Worm (Caenorhabditis elegans): Measurements from ENCODE around the gene gspd-1.

Gene gspd-1

DNA sequence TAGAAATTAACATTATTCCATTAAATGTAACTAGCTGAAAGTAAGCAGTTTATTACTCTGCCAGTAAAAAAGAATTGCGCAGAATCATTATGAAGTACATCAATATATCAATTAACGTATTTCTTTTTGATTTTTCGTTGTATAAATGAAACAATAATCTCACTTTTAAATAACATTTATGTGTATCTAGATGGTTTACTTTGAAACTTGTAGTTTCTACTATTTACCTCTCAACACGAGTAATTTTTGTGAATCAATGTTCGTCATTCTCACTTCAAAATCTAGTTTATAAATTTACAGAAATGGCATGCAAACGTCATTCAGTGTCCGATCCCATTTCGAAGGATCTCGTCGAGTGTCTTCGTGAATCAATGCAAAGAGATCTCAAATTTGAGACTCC is at the start of gene gspd-1:
Gene gspd-1 (plus strand): TSS at position 301 of the 400 bp plus-strand sequence.
- TF ChIP-seq ama-1 (optimal IDR thresholded peaks at IDR 0.05) (no peak), pes-1 (GFP tag; IDR thresholded peaks at IDR 0.05) (no peak), tbx-37 (GFP tag; conservative IDR thresholded peaks at IDR 0.05) (no peak), F13C5.2 (tag; optimal IDR thresholded peaks at IDR 0.05) (no peak), scrt-1 (GFP tag; IDR thresholded peaks at IDR 0.05) (no peak), hmbx-1 (tag; optimal IDR thresholded peaks at IDR 0.05) (no peak), hmg-4 (GFP tag; optimal IDR thresholded peaks at IDR 0.05) (no peak), ets-7 (tag; optimal IDR thresholded peaks at IDR 0.05) (no peak), ceh-13 (GFP tag; optimal IDR thresholded peaks at IDR 0.05) (no peak), ceh-36 (tag; optimal IDR thresholded peaks at IDR 0.05) (no peak), hnd-1 (tag; optimal IDR thresholded peaks at IDR 0.05) (no peak), tra-4 (tag; optimal IDR thresholded peaks at IDR 0.05) (no peak)

DNA sequence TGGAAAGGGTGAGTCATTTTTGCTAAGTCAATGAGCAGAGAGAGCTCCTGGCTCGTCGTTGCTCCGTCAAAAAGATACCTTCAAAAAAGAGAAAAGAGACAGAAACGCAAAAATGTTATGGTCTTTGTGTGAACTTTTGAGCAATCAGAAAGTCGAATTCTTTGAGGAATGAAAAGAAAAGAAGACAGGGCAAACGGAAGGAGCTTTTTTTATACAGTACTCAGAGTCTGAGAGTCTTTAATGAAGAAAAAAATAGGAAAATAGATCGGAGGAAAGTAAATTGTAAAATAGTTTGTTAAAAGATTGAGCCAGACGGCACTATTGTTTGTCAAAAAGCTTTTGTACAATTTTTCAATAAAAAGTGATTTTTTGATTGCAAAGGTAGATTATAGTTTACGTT is 47.7 kb upstream of the gspd-1 start:
- TF ChIP-seq sea-1 (GFP tag; conservative IDR thresholded peaks at IDR 0.05) (no peak), hmbx-1 (tag; optimal IDR thresholded peaks at IDR 0.05) (no peak), pes-1 (GFP tag; IDR thresholded peaks at IDR 0.05) (no peak), tbx-11 (GFP tag; IDR thresholded peaks at IDR 0.05) (no peak), hmg-4 (GFP tag; optimal IDR thresholded peaks at IDR 0.05) (no peak), flt-1 (GFP tag; IDR thresholded peaks at IDR 0.05) (no peak), aly-1 (tag; optimal IDR thresholded peaks at IDR 0.05) (no peak), ets-7 (tag; optimal IDR thresholded peaks at IDR 0.05) (no peak), ceh-13 (GFP tag; optimal IDR thresholded peaks at IDR 0.05) (no peak)

DNA sequence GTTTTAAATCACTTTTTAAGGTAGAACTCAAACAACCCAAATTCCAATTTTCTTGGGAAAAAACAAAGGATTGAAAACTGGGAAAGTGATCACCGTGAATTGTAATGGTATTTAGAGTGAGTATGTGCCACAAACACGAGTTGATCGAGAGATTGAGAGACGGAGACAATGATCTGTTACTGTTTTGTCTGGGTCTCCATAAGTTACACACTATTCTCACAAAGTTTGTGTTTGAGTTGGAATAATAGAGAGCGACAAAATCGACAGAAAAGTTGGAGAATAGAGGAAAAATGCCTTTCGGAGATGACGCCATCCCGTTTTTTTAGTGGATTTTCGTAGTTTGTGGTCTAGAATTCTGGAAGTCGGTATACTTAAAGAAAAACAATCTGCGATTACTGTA is 46.0 kb upstream of the gspd-1 start, which contains the start of gene nhr-7:
Gene nhr-7 (minus strand): TSS at position 101 of the 400 bp plus-strand sequence.
- TF ChIP-seq hmbx-1 (tag; optimal IDR thresholded peaks at IDR 0.05) (no peak), tbx-37 (GFP tag; conservative IDR thresholded peaks at IDR 0.05) (no peak), hnd-1 (tag; optimal IDR thresholded peaks at IDR 0.05) (no peak), B0310.2 (tag; optimal IDR thresholded peaks at IDR 0.05) (no peak), tbx-11 (GFP tag; IDR thresholded peaks at IDR 0.05) (no peak), tra-4 (tag; optimal IDR thresholded peaks at IDR 0.05) (no peak), scrt-1 (GFP tag; IDR thresholded peaks at IDR 0.05) (no peak), sea-1 (GFP tag; conservative IDR thresholded peaks at IDR 0.05) (no peak), aly-1 (tag; optimal IDR thresholded peaks at IDR 0.05) (no peak), pes-1 (GFP tag; IDR thresholded peaks at IDR 0.05) (no peak), hmg-4 (GFP tag; optimal IDR thresholded peaks at IDR 0.05) (no peak), ceh-13 (GFP tag; optimal IDR thresholded peaks at IDR 0.05) (no peak), ama-1 (optimal IDR thresholded peaks at IDR 0.05) (no peak)

DNA sequence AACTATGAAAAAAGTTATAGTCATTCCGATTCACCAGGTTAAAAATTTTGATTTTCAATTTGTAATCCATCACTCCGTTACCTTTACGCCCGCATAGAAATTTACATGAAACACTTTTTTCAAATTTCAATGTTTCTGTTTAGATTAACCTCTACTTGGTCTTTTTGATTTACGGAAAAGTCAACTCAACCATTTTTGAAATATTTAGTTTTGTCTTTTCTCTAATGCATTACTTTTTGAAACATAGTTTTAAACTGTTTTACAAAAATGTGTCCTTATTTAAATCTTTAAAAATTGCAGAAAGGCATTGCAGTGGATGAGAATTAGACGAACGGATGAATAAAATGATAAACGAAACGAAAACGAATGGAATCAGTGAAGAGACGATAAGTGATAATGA is 44.1 kb upstream of the gspd-1 start, which contains the start of gene gtl-2:
Gene gtl-2 (plus strand): TSS at position 301 of the 400 bp plus-strand sequence.
- no peak for TF ChIP-seq sea-1 (GFP tag; conservative IDR thresholded peaks at IDR 0.05)
- no peak for TF ChIP-seq B0310.2 (tag; optimal IDR thresholded peaks at IDR 0.05)
- no peak for TF ChIP-seq tra-4 (tag; optimal IDR thresholded peaks at IDR 0.05)
- no peak for TF ChIP-seq hnd-1 (tag; optimal IDR thresholded peaks at IDR 0.05)
- TF ChIP-seq aly-1 (tag; optimal IDR thresholded peaks at IDR 0.05): no peak
- TF ChIP-seq F13C5.2 (tag; optimal IDR thresholded peaks at IDR 0.05): no peak
- no peak for TF ChIP-seq ets-7 (tag; optimal IDR thresholded peaks at IDR 0.05)
- TF ChIP-seq ama-1 (optimal IDR thresholded peaks at IDR 0.05): no peak
- no peak for TF ChIP-seq tbx-11 (GFP tag; IDR thresholded peaks at IDR 0.05)
- no peak for TF ChIP-seq ceh-13 (GFP tag; optimal IDR thresholded peaks at IDR 0.05)
- TF ChIP-seq hmbx-1 (tag; optimal IDR thresholded peaks at IDR 0.05): no peak
- TF ChIP-seq ceh-36 (tag; optimal IDR thresholded peaks at IDR 0.05): no peak
- no peak for TF ChIP-seq scrt-1 (GFP tag; IDR thresholded peaks at IDR 0.05)
- TF ChIP-seq hmg-4 (GFP tag; optimal IDR thresholded peaks at IDR 0.05): no peak
- TF ChIP-seq pes-1 (GFP tag; IDR thresholded peaks at IDR 0.05): no peak
- no peak for TF ChIP-seq tbx-37 (GFP tag; conservative IDR thresholded peaks at IDR 0.05)
- no peak for TF ChIP-seq flt-1 (GFP tag; IDR thresholded peaks at IDR 0.05)

DNA sequence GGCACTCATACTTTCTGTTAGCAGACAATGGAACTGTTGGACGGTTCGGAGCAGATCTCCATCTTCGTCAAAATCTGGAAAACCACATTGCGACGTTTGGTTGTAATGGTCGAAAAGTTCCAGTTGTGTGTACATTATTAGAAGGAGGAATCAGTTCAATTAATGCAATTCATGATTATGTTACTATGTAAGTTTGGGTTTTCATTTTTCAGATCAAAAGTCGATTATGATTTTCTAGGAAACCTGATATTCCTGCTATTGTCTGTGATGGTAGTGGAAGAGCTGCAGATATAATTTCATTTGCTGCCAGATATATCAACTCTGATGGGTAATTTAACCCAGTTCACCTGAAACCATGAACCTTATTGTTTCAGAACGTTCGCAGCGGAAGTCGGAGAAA is 41.2 kb upstream of the gspd-1 start:
- no peak for TF ChIP-seq tbx-11 (GFP tag; IDR thresholded peaks at IDR 0.05)
- TF ChIP-seq ama-1 (optimal IDR thresholded peaks at IDR 0.05): no peak
- no peak for TF ChIP-seq aly-1 (tag; optimal IDR thresholded peaks at IDR 0.05)
- no peak for TF ChIP-seq tra-4 (tag; optimal IDR thresholded peaks at IDR 0.05)
- TF ChIP-seq sea-1 (GFP tag; conservative IDR thresholded peaks at IDR 0.05): no peak
- TF ChIP-seq ets-7 (tag; optimal IDR thresholded peaks at IDR 0.05): no peak
- no peak for TF ChIP-seq flt-1 (GFP tag; IDR thresholded peaks at IDR 0.05)
- TF ChIP-seq tbx-37 (GFP tag; conservative IDR thresholded peaks at IDR 0.05): no peak

DNA sequence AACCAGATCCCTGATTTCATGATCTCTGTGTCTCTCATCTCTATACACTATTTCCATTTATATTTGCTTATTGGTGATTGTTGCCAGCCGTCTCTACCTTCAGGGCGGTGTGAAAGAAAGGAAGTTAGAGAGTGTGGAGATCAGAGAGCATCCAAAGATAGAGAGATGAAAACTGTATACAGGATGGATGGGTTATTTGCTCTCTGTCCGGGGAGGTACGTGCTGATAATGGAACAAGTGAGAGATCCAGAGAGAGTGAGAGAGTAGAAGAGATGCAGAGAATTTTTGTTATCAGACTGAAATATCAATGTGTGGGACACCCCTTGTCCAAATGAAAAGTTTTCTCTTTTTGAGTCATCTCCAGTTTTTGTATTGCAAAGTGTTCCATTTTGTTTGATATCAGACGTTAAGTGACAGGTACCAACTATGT is 33.1 kb upstream of the gspd-1 start:
- TF ChIP-seq hmbx-1 (tag; optimal IDR thresholded peaks at IDR 0.05) (no peak), aly-1 (tag; optimal IDR thresholded peaks at IDR 0.05) (no peak), B0310.2 (tag; optimal IDR thresholded peaks at IDR 0.05) (no peak), scrt-1 (GFP tag; IDR thresholded peaks at IDR 0.05) (no peak), tbx-37 (GFP tag; conservative IDR thresholded peaks at IDR 0.05) (no peak), flt-1 (GFP tag; IDR thresholded peaks at IDR 0.05) (no peak), ama-1 (optimal IDR thresholded peaks at IDR 0.05) (no peak), ceh-13 (GFP tag; optimal IDR thresholded peaks at IDR 0.05) (no peak), pes-1 (GFP tag; IDR thresholded peaks at IDR 0.05) (no peak), F13C5.2 (tag; optimal IDR thresholded peaks at IDR 0.05) (no peak), hmg-4 (GFP tag; optimal IDR thresholded peaks at IDR 0.05) (no peak), tbx-11 (GFP tag; IDR thresholded peaks at IDR 0.05) (no peak), sea-1 (GFP tag; conservative IDR thresholded peaks at IDR 0.05) (no peak), ceh-36 (tag; optimal IDR thresholded peaks at IDR 0.05) (no peak), ets-7 (tag; optimal IDR thresholded peaks at IDR 0.05) (no peak), hnd-1 (tag; optimal IDR thresholded peaks at IDR 0.05) (no peak), tra-4 (tag; optimal IDR thresholded peaks at IDR 0.05) (no peak)

DNA sequence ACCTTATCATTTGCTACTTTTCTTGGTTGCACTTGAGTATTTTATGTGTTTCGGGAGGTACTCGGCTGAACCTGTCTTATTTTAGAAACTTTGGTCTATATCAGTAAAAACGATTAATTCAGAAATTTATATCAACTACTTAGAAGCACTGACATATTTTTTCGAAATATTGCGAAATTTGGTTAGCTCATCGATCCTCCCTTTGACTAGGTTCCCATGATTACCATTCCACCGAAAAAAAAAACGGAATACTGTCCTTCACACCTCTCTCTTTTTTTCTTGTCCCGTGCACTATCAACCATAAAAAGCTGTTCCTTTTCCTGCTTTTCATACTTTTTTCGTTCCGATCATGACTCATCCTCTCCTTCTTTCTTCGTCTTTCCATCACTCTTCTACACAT is 32.0 kb upstream of the gspd-1 start:
- no peak for TF ChIP-seq tra-4 (tag; optimal IDR thresholded peaks at IDR 0.05)
- no peak for TF ChIP-seq tbx-11 (GFP tag; IDR thresholded peaks at IDR 0.05)

DNA sequence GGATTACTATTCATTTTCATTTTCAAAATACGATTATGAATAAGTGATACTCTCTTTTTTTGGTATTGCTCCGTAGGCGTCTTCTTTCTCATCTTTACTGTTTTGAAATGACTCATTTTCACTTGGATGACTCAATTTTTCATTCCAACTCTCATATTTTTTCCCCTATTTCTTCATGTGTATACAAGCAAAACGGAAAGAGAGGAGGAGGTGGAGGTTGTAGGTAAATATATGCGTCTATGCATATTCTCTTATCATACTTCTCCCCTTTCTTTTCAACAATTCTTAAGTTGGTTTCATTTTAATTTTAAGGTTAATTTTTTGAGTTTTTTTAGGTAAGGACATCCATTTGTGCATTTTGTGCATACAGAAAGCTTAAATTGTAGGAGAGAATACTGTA is 31.1 kb upstream of the gspd-1 start:
- no peak for TF ChIP-seq scrt-1 (GFP tag; IDR thresholded peaks at IDR 0.05)
- no peak for TF ChIP-seq ama-1 (optimal IDR thresholded peaks at IDR 0.05)
- TF ChIP-seq hnd-1 (tag; optimal IDR thresholded peaks at IDR 0.05): no peak

Measured in whole organism, early embryonic.